Worm (Caenorhabditis elegans) whole organism, L1 larva: ENCODE results near the gene hum-2.

ENCODE experiments used
- C04F5.9 ChIP-seq: sonication (generic microtip); optimal IDR thresholded peaks from 2 replicates; lab custom pipeline; 2016; ENCODE audit warnings: missing genetic modification characterization, missing compliant biosample characterization
- alr-1 ChIP-seq: fragments of 200-800 bp; sonication (Bioruptor generic); optimal IDR thresholded peaks from 2 replicates; lab custom pipeline; 2018; ENCODE audit warnings: borderline replicate concordance, mild to moderate bottlenecking, missing genetic modification characterization, missing compliant biosample characterization
- blmp-1 ChIP-seq: fragments of 150-350 bp; optimal IDR thresholded peaks from 2 replicates; lab custom pipeline; 2014; ENCODE audit warnings: missing biosample characterization, missing genetic modification characterization
- egl-27 ChIP-seq, 2 experiments: fragments of 150-350 bp in 1 of 2; sonication (generic microtip); optimal IDR thresholded peaks; 3 replicates each; lab custom pipeline; 2017 to 2018; ENCODE audit warnings: missing biosample characterization in 2 of 2, missing genetic modification characterization in 2 of 2, missing genetic modification reagents in 2 of 2
- lin-13 ChIP-seq: fragments of 150-350 bp; optimal IDR thresholded peaks from 2 replicates; lab custom pipeline; 2014; ENCODE audit warnings: missing biosample characterization, missing genetic modification reagents, missing genetic modification characterization
- mep-1 ChIP-seq: fragments of 150-350 bp; optimal IDR thresholded peaks from 2 replicates; lab custom pipeline; 2014; ENCODE audit warnings: missing biosample characterization, missing genetic modification characterization
- nhr-20 ChIP-seq: sonication (generic microtip); optimal IDR thresholded peaks from 2 replicates; lab custom pipeline; 2016; ENCODE audit warnings: mild to moderate bottlenecking, missing genetic modification characterization, missing compliant biosample characterization
- sptf-1 ChIP-seq: fragments of 150-350 bp; optimal IDR thresholded peaks from 2 replicates; lab custom pipeline; 2014; ENCODE audit warnings: missing biosample characterization, missing genetic modification characterization
- unc-98 ChIP-seq: fragments of 200-800 bp; sonication (Bioruptor generic); IDR thresholded peaks from 2 replicates; pipeline ENCODE4 v1.3.6; 2022; ENCODE audit warnings: missing genetic modification characterization, missing compliant biosample characterization

- TF ChIP-seq sptf-1 (no peak), alr-1 (tag; lab: Kevin White, UChicago) (no peak), blmp-1 (tag; lab: Kevin White, UChicago) (peak; percentile 59), C04F5.9 (no peak), mep-1 (tag; lab: Kevin White, UChicago) (no peak), unc-98 (GFP tag; lab: Robert Waterston, UW) (no peak), egl-27 (tag; optimal IDR thresholded peaks at IDR 0.05; lab: Kevin White, UChicago) (no peak), lin-13 (no peak), nhr-20 (no peak)
Measured at ce11 chrV:9444618-9445017, 58.6 kb downstream of the hum-2 start.
